Fruit fly (Drosophila melanogaster) whole organism, embryonic: ENCODE data around the gene CG15741.
A peak's percentile ranks its signal among the peaks of the same experiment; 100 is the strongest.

Source experiments
- Antp ChIP-seq: fragments of 200-800 bp; sonication (Bioruptor generic); optimal IDR thresholded peaks from 3 replicates; lab custom pipeline; 2016; ENCODE audit warnings: missing biosample characterization, missing genetic modification characterization
- Atf6 ChIP-seq: fragments of 200-800 bp; sonication (Bioruptor generic); IDR thresholded peaks from 2 replicates; pipeline ENCODE4 v1.3.6; 2022; ENCODE audit warnings: missing biosample characterization, missing genetic modification characterization
- BEAF-32 ChIP-seq: fragments of 200-800 bp; sonication (Bioruptor generic); optimal IDR thresholded peaks from 3 replicates; lab custom pipeline; 2017; ENCODE audit warnings: missing biosample characterization, missing genetic modification characterization, mild to moderate bottlenecking, moderate library complexity, missing genetic modification reagents
- C15 ChIP-seq: fragments of 200-800 bp; sonication (Bioruptor generic); IDR thresholded peaks from 3 replicates; pipeline ENCODE4 v1.3.6; 2022; ENCODE audit warnings: missing biosample characterization, missing genetic modification characterization
- CG10979 ChIP-seq: fragments of 200-800 bp; sonication (Bioruptor generic); optimal IDR thresholded peaks from 2 replicates; lab custom pipeline; 2018; ENCODE audit warnings: missing biosample characterization, mild to moderate bottlenecking, missing genetic modification characterization, moderate library complexity
- CG11247 ChIP-seq: fragments of 200-800 bp; sonication (Bioruptor generic); IDR thresholded peaks from 2 replicates; pipeline ENCODE4 v1.3.6; 2022; ENCODE audit warnings: missing biosample characterization, missing genetic modification characterization
- CG11456 ChIP-seq: fragments of 200-800 bp; sonication (Bioruptor generic); IDR thresholded peaks from 3 replicates; pipeline ENCODE4 v1.3.6; 2022; ENCODE audit warnings: missing biosample characterization, missing genetic modification characterization
- CG11696 ChIP-seq: fragments of 200-800 bp; sonication (Bioruptor generic); IDR thresholded peaks from 2 replicates; pipeline ENCODE4 v1.3.6; 2022; ENCODE audit warnings: missing biosample characterization, missing genetic modification characterization
- CG12071 ChIP-seq: fragments of 200-800 bp; sonication (Bioruptor generic); optimal IDR thresholded peaks from 3 replicates; lab custom pipeline; 2018; ENCODE audit warnings: missing biosample characterization, mild to moderate bottlenecking, missing genetic modification characterization
- CG14710 ChIP-seq: fragments of 200-800 bp; sonication (Bioruptor generic); optimal IDR thresholded peaks from 3 replicates; lab custom pipeline; 2019; ENCODE audit warnings: missing biosample characterization, mild to moderate bottlenecking, missing genetic modification characterization, moderate library complexity
- CG15269 ChIP-seq: fragments of 200-800 bp; sonication (Bioruptor generic); optimal IDR thresholded peaks from 2 replicates; lab custom pipeline; 2018; ENCODE audit warnings: missing biosample characterization, mild to moderate bottlenecking, missing genetic modification characterization, moderate library complexity
- CG17359 ChIP-seq: fragments of 200-800 bp; sonication (Bioruptor generic); optimal IDR thresholded peaks from 3 replicates; lab custom pipeline; 2018; ENCODE audit warnings: missing biosample characterization, mild to moderate bottlenecking, missing genetic modification characterization, moderate library complexity
- CG2129 ChIP-seq: fragments of 200-800 bp; sonication (Bioruptor generic); IDR thresholded peaks from 2 replicates; pipeline ENCODE4 v1.3.6; 2022; ENCODE audit warnings: missing biosample characterization, missing genetic modification characterization; ENCODE audit not compliant: partially characterized antibody
- CG2202 ChIP-seq: fragments of 200-800 bp; sonication (Bioruptor generic); optimal IDR thresholded peaks from 2 replicates; lab custom pipeline; 2018; ENCODE audit warnings: missing biosample characterization, mild to moderate bottlenecking, missing genetic modification characterization
- CG32772 ChIP-seq: fragments of 200-800 bp; sonication (Bioruptor generic); IDR thresholded peaks from 2 replicates; pipeline ENCODE4 v1.3.6; 2022; ENCODE audit warnings: missing biosample characterization, missing genetic modification characterization
- CG34376 ChIP-seq: fragments of 200-800 bp; sonication (Bioruptor generic); optimal IDR thresholded peaks from 2 replicates; lab custom pipeline; 2018; ENCODE audit warnings: missing biosample characterization, mild to moderate bottlenecking, missing genetic modification characterization
- CG3995 ChIP-seq: fragments of 200-800 bp; sonication (Bioruptor generic); optimal IDR thresholded peaks from 3 replicates; lab custom pipeline; 2016; ENCODE audit warnings: missing biosample characterization, missing genetic modification characterization
- CG4282 ChIP-seq: fragments of 200-800 bp; sonication (Bioruptor generic); optimal IDR thresholded peaks from 2 replicates; lab custom pipeline; 2016; ENCODE audit warnings: missing biosample characterization, missing genetic modification characterization
- CG6683 ChIP-seq: fragments of 200-800 bp; sonication (Bioruptor generic); optimal IDR thresholded peaks from 2 replicates; lab custom pipeline; 2017; ENCODE audit warnings: missing biosample characterization, mild to moderate bottlenecking, missing genetic modification characterization, missing genetic modification reagents
- CG7963 ChIP-seq: fragments of 200-800 bp; sonication (Bioruptor generic); IDR thresholded peaks from 3 replicates; pipeline ENCODE4 v1.3.6; 2022; ENCODE audit warnings: missing biosample characterization, missing genetic modification characterization; ENCODE audit not compliant: partially characterized antibody
- CG7987 ChIP-seq: fragments of 200-800 bp; sonication (Bioruptor generic); optimal IDR thresholded peaks from 2 replicates; lab custom pipeline; 2018; ENCODE audit warnings: missing biosample characterization, mild to moderate bottlenecking, missing genetic modification characterization, moderate library complexity
- CG9817 ChIP-seq: fragments of 200-800 bp; sonication (Bioruptor generic); optimal IDR thresholded peaks from 2 replicates; lab custom pipeline; 2018; ENCODE audit warnings: missing biosample characterization, mild to moderate bottlenecking, missing genetic modification characterization, moderate library complexity
- CG9876 ChIP-seq: fragments of 200-800 bp; sonication (Bioruptor generic); optimal IDR thresholded peaks from 2 replicates; lab custom pipeline; 2016; ENCODE audit warnings: missing biosample characterization, missing genetic modification characterization
- CoRest ChIP-seq: fragments of 200-800 bp; sonication (Bioruptor generic); optimal IDR thresholded peaks from 3 replicates; lab custom pipeline; 2018; ENCODE audit warnings: missing biosample characterization, mild to moderate bottlenecking, missing genetic modification characterization, moderate library complexity
- ERR ChIP-seq: fragments of 200-800 bp; sonication (Bioruptor generic); optimal IDR thresholded peaks from 2 replicates; lab custom pipeline; 2016; ENCODE audit warnings: missing biosample characterization, missing genetic modification characterization
- Ets97D ChIP-seq: fragments of 200-800 bp; sonication (Bioruptor generic); optimal IDR thresholded peaks from 3 replicates; lab custom pipeline; 2016; ENCODE audit warnings: missing biosample characterization, missing genetic modification characterization
- GATAe ChIP-seq: fragments of 200-800 bp; sonication (Bioruptor generic); conservative IDR thresholded peaks from 2 replicates; pipeline ENCODE4 v1.3.6; 2022; ENCODE audit warnings: missing biosample characterization, missing genetic modification characterization
- Mrtf ChIP-seq: fragments of 200-800 bp; sonication (Bioruptor generic); IDR thresholded peaks from 3 replicates; pipeline ENCODE4 v1.3.6; 2022; ENCODE audit warnings: missing biosample characterization, missing genetic modification characterization
- NC2α ChIP-seq: fragments of 200-800 bp; sonication (Bioruptor generic); optimal IDR thresholded peaks from 2 replicates; lab custom pipeline; 2016; ENCODE audit warnings: missing biosample characterization, missing genetic modification characterization
- NFAT ChIP-seq: fragments of 200-800 bp; sonication (Bioruptor generic); IDR thresholded peaks from 2 replicates; pipeline ENCODE4 v1.3.6; 2022; ENCODE audit warnings: missing biosample characterization, missing genetic modification characterization
- Poxn ChIP-seq: fragments of 200-800 bp; sonication (Bioruptor generic); IDR thresholded peaks from 2 replicates; pipeline ENCODE4 v1.3.6; 2022; ENCODE audit warnings: missing biosample characterization, missing genetic modification characterization
- Spps ChIP-seq: fragments of 200-800 bp; sonication (Bioruptor generic); optimal IDR thresholded peaks from 2 replicates; lab custom pipeline; 2018; ENCODE audit warnings: missing biosample characterization, mild to moderate bottlenecking, missing genetic modification characterization
- Sry-β ChIP-seq: fragments of 200-800 bp; sonication (Bioruptor generic); optimal IDR thresholded peaks from 2 replicates; lab custom pipeline; 2018; ENCODE audit warnings: missing biosample characterization, mild to moderate bottlenecking, missing genetic modification characterization, moderate library complexity
- Sry-δ ChIP-seq: fragments of 200-800 bp; sonication (Bioruptor generic); optimal IDR thresholded peaks from 2 replicates; lab custom pipeline; 2016; ENCODE audit warnings: missing biosample characterization, missing genetic modification characterization
- Vsx1 ChIP-seq: fragments of 200-800 bp; sonication (Bioruptor generic); optimal IDR thresholded peaks from 2 replicates; lab custom pipeline; 2017; ENCODE audit warnings: missing biosample characterization, mild to moderate bottlenecking, missing genetic modification characterization, missing genetic modification reagents
- bbx ChIP-seq: fragments of 200-800 bp; sonication (Bioruptor generic); IDR thresholded peaks from 2 replicates; pipeline ENCODE4 v1.3.6; 2022; ENCODE audit warnings: missing biosample characterization, missing genetic modification characterization; ENCODE audit not compliant: partially characterized antibody
- bcd ChIP-seq: fragments of 200-800 bp; sonication (Bioruptor generic); optimal IDR thresholded peaks from 2 replicates; lab custom pipeline; 2017; ENCODE audit warnings: missing biosample characterization, mild to moderate bottlenecking, missing genetic modification characterization
- br ChIP-seq: fragments of >200 bp; optimal IDR thresholded peaks from 2 replicates; lab custom pipeline; 2017
- cas ChIP-seq: fragments of 200-800 bp; sonication (Bioruptor generic); IDR thresholded peaks from 2 replicates; pipeline ENCODE4 v1.3.6; 2022; ENCODE audit warnings: missing biosample characterization, missing genetic modification characterization
- dan ChIP-seq: fragments of 200-800 bp; sonication (Bioruptor generic); IDR thresholded peaks from 2 replicates; pipeline ENCODE4 v1.3.6; 2022; ENCODE audit warnings: missing biosample characterization, missing genetic modification characterization
- dysf ChIP-seq: fragments of 200-800 bp; sonication (Bioruptor generic); IDR thresholded peaks from 3 replicates; pipeline ENCODE4 v1.3.6; 2022; ENCODE audit warnings: missing biosample characterization, missing genetic modification characterization
- ham ChIP-seq: fragments of 200-800 bp; sonication (Bioruptor generic); IDR thresholded peaks from 2 replicates; pipeline ENCODE4 v1.3.6; 2022; ENCODE audit warnings: missing biosample characterization, missing genetic modification characterization
- ken ChIP-seq: fragments of 200-800 bp; sonication (Bioruptor generic); IDR thresholded peaks from 3 replicates; pipeline ENCODE4 v1.3.6; 2022; ENCODE audit warnings: missing biosample characterization, missing genetic modification characterization
- kni ChIP-seq: fragments of 200-800 bp; sonication (Bioruptor generic); optimal IDR thresholded peaks from 3 replicates; lab custom pipeline; 2017; ENCODE audit warnings: mild to moderate bottlenecking, missing biosample characterization, missing genetic modification reagents, missing genetic modification characterization
- lola ChIP-seq, 3 experiments: fragments of >200 bp in 2 of 3; fragments of 200-800 bp in 1 of 3; sonication (Bioruptor generic) in 1 of 3; optimal IDR thresholded peaks; 2 replicates each; lab custom pipeline; 2017 to 2019; ENCODE audit warnings: missing biosample characterization in 3 of 3, missing genetic modification characterization in 3 of 3, mild to moderate bottlenecking in 1 of 3, moderate library complexity in 1 of 3
- peb ChIP-seq: fragments of 200-800 bp; sonication (Bioruptor generic); IDR thresholded peaks from 2 replicates; pipeline ENCODE4 v1.3.6; 2022; ENCODE audit warnings: missing biosample characterization, missing genetic modification characterization
- run ChIP-seq: fragments of 200-800 bp; sonication (Bioruptor generic); optimal IDR thresholded peaks from 3 replicates; lab custom pipeline; 2018; ENCODE audit warnings: missing biosample characterization, mild to moderate bottlenecking, missing genetic modification characterization
- slbo ChIP-seq: fragments of 200-800 bp; sonication (Bioruptor generic); IDR thresholded peaks from 2 replicates; pipeline ENCODE4 v1.3.6; 2022; ENCODE audit warnings: missing biosample characterization, missing genetic modification characterization
- slou ChIP-seq: fragments of 200-800 bp; sonication (Bioruptor generic); optimal IDR thresholded peaks from 3 replicates; lab custom pipeline; 2016; ENCODE audit warnings: missing biosample characterization, missing genetic modification characterization
- zfh1 ChIP-seq: fragments of 200-800 bp; sonication (Bioruptor generic); IDR thresholded peaks from 3 replicates; pipeline ENCODE4 v1.3.6; 2022; ENCODE audit warnings: missing biosample characterization, missing genetic modification characterization

CG15741 gene

dm6 chrX:11848507-11849264 is 10.9 kb upstream of the CG15741 start (continued):
- TF ChIP-seq CG2202 (tag; lab: Kevin White, UChicago) (no peak), BEAF-32 (no peak), GATAe (no peak), CG9817 (peak; percentile 10), ham (no peak), Sry-β (GFP tag; lab: Kevin White, UChicago) (no peak), dan (GFP tag; lab: Robert Waterston, UW) (no peak), bcd (GFP tag; lab: Kevin White, UChicago) (peak; percentile 8), CG17359 (tag; lab: Kevin White, UChicago) (peak; percentile 71), CG3995 (GFP tag; lab: Kevin White, UChicago) (no peak), Ets97D (GFP tag; lab: Kevin White, UChicago) (no peak), CG6683 (GFP tag; lab: Kevin White, UChicago) (no peak), dysf (GFP tag; lab: Robert Waterston, UW) (peak; percentile 46; the same call in 1 of the 3 replicates), zfh1 (GFP tag; lab: Robert Waterston, UW) (no peak), run (tag; lab: Kevin White, UChicago) (peak; percentile 30), lola (GFP tag; optimal IDR thresholded peaks at IDR 0.05; lab: Kevin White, UChicago) (no peak), CoRest (tag; lab: Kevin White, UChicago) (peak; percentile 60), slou (no peak), CG15269 (tag; lab: Kevin White, UChicago) (peak; percentile 74), CG32772 (GFP tag; lab: Robert Waterston, UW) (peak; percentile 35), ERR (GFP tag; lab: Kevin White, UChicago) (no peak), CG2129 (GFP tag; lab: Robert Waterston, UW) (no peak), CG11247 (GFP tag; lab: Robert Waterston, UW) (no peak), CG7963 (GFP tag; lab: Robert Waterston, UW) (no peak), cas (GFP tag; lab: Robert Waterston, UW) (no peak), ken (GFP tag; lab: Robert Waterston, UW) (0 out of 3 replicates have a peak, but pooled peaks have one; percentile 10), Atf6 (0 out of 2 replicates have a peak, but pooled peaks have one; percentile 43), Sry-δ (no peak), CG12071 (GFP tag; lab: Kevin White, UChicago) (peak; percentile 4), Vsx1 (GFP tag; lab: Kevin White, UChicago) (peak; percentile 36), Mrtf (GFP tag; lab: Robert Waterston, UW) (no peak), CG9876 (GFP tag; lab: Kevin White, UChicago) (no peak), C15 (GFP tag; lab: Robert Waterston, UW) (no peak), CG34376 (GFP tag; lab: Kevin White, UChicago) (no peak), Antp (GFP tag; lab: Kevin White, UChicago) (no peak), NC2α (no peak), CG11456 (GFP tag; lab: Robert Waterston, UW) (no peak), CG11696 (GFP tag; lab: Robert Waterston, UW) (no peak), CG4282 (GFP tag; lab: Kevin White, UChicago) (no peak), NFAT (GFP tag; lab: Robert Waterston, UW) (no peak), CG14710 (no peak), Poxn (no peak), br (no peak), peb (GFP tag; lab: Robert Waterston, UW) (no peak), CG10979 (peak; percentile 21), CG7987 (GFP tag; lab: Kevin White, UChicago) (peak; percentile 2), bbx (GFP tag; lab: Robert Waterston, UW) (no peak), kni (no peak), slbo (GFP tag; lab: Robert Waterston, UW) (peak; percentile 57), Spps (tag; lab: Kevin White, UChicago) (no peak)
